Fruit fly (Drosophila melanogaster) whole organism, pupa: ENCODE measurements around the gene CG7492.

Source experiments
- CG10348 ChIP-seq: fragments of 200-800 bp; sonication (Bioruptor generic); IDR thresholded peaks from 2 replicates; pipeline ENCODE4 v1.3.6; 2022; ENCODE audit warnings: missing biosample characterization, missing genetic modification characterization
- CG14655 ChIP-seq: fragments of 200-800 bp; sonication (Bioruptor generic); optimal IDR thresholded peaks from 3 replicates; lab custom pipeline; 2017; ENCODE audit warnings: mild to moderate bottlenecking, missing biosample characterization, missing genetic modification reagents, missing genetic modification characterization
- CG17806 ChIP-seq: fragments of 200-800 bp; sonication (Bioruptor generic); optimal IDR thresholded peaks from 2 replicates; lab custom pipeline; 2018; ENCODE audit warnings: missing biosample characterization, mild to moderate bottlenecking, missing genetic modification characterization, moderate library complexity
- CG32121 ChIP-seq: fragments of 200-800 bp; sonication (Bioruptor generic); IDR thresholded peaks from 2 replicates; pipeline ENCODE4 v1.3.6; 2022; ENCODE audit warnings: missing biosample characterization, missing genetic modification characterization
- CG4496 ChIP-seq: fragments of 200-800 bp; sonication (Bioruptor generic); IDR thresholded peaks from 3 replicates; pipeline ENCODE4 v1.3.6; 2022; ENCODE audit warnings: missing biosample characterization, missing genetic modification characterization
- CG8159 ChIP-seq: fragments of 200-800 bp; sonication (Bioruptor generic); optimal IDR thresholded peaks from 3 replicates; lab custom pipeline; 2018; ENCODE audit warnings: missing biosample characterization, mild to moderate bottlenecking, missing genetic modification characterization, moderate library complexity
- CG9948 ChIP-seq: fragments of 200-800 bp; sonication (Bioruptor generic); optimal IDR thresholded peaks from 2 replicates; lab custom pipeline; 2018; ENCODE audit warnings: missing biosample characterization, mild to moderate bottlenecking, missing genetic modification characterization, moderate library complexity
- D1 ChIP-seq: fragments of 200-800 bp; sonication (Bioruptor generic); optimal IDR thresholded peaks from 2 replicates; lab custom pipeline; 2018; ENCODE audit warnings: missing biosample characterization, mild to moderate bottlenecking, missing genetic modification characterization, moderate library complexity
- EcR ChIP-seq: fragments of 200-800 bp; sonication (Bioruptor generic); optimal IDR thresholded peaks from 3 replicates; lab custom pipeline; 2019; ENCODE audit warnings: missing biosample characterization, missing genetic modification characterization, mild to moderate bottlenecking, moderate library complexity, missing genetic modification reagents
- Ets98B ChIP-seq: fragments of 200-800 bp; sonication (Bioruptor generic); IDR thresholded peaks from 2 replicates; pipeline ENCODE4 v1.3.6; 2022; ENCODE audit warnings: missing biosample characterization, missing genetic modification characterization
- fd96Ca ChIP-seq: fragments of 200-800 bp; sonication (Bioruptor generic); IDR thresholded peaks from 3 replicates; pipeline ENCODE4 v1.3.6; 2022; ENCODE audit warnings: missing biosample characterization, missing genetic modification characterization
- gl ChIP-seq: fragments of 200-800 bp; sonication (Bioruptor generic); optimal IDR thresholded peaks from 2 replicates; lab custom pipeline; 2018; ENCODE audit warnings: missing biosample characterization, mild to moderate bottlenecking, missing genetic modification characterization
- rn ChIP-seq: fragments of 200-800 bp; sonication (Bioruptor generic); IDR thresholded peaks from 2 replicates; pipeline ENCODE4 v1.3.6; 2022; ENCODE audit warnings: missing biosample characterization, missing genetic modification characterization

- TF ChIP-seq EcR (GFP tag; lab: Kevin White, UChicago) (no peak), gl (tag; lab: Kevin White, UChicago) (no peak), CG4496 (GFP tag; lab: Robert Waterston, UW) (no peak), CG9948 (tag; lab: Kevin White, UChicago) (no peak), CG32121 (no peak), rn (no peak), fd96Ca (no peak), CG8159 (tag; lab: Kevin White, UChicago) (no peak), CG14655 (no peak), CG17806 (tag; lab: Kevin White, UChicago) (no peak), Ets98B (GFP tag; lab: Robert Waterston, UW) (no peak), CG10348 (GFP tag; lab: Robert Waterston, UW) (no peak), D1 (no peak)
Measured at dm6 chr3L:7639533-7639932, 15.0 kb downstream of the CG7492 start.
